Fruit fly (Drosophila melanogaster) whole organism, prepupa: ENCODE measurements around the gene Sdhaf3.

ENCODE experiments used
- Blimp-1 ChIP-seq: fragments of 200-800 bp; sonication (Bioruptor generic); optimal IDR thresholded peaks from 3 replicates; lab custom pipeline; 2017; ENCODE audit warnings: missing biosample characterization, missing genetic modification characterization, mild to moderate bottlenecking, moderate library complexity, missing genetic modification reagents
- CG16779 ChIP-seq: fragments of 200-800 bp; sonication (Bioruptor generic); optimal IDR thresholded peaks from 3 replicates; lab custom pipeline; 2017; ENCODE audit warnings: missing biosample characterization, mild to moderate bottlenecking, missing genetic modification characterization
- CG4318 ChIP-seq: fragments of 200-800 bp; sonication (Bioruptor generic); optimal IDR thresholded peaks from 3 replicates; lab custom pipeline; 2017; ENCODE audit warnings: missing biosample characterization, mild to moderate bottlenecking, missing genetic modification characterization
- CG6276 ChIP-seq: fragments of 200-800 bp; sonication (Bioruptor generic); optimal IDR thresholded peaks from 2 replicates; lab custom pipeline; 2017; ENCODE audit warnings: missing biosample characterization, mild to moderate bottlenecking, missing genetic modification characterization
- CG6854 ChIP-seq: fragments of 200-800 bp; sonication (Bioruptor generic); optimal IDR thresholded peaks from 2 replicates; lab custom pipeline; 2017; ENCODE audit warnings: missing biosample characterization, mild to moderate bottlenecking, missing genetic modification characterization
- CG7368 ChIP-seq: fragments of 200-800 bp; sonication (Bioruptor generic); optimal IDR thresholded peaks from 3 replicates; lab custom pipeline; 2016; ENCODE audit warnings: missing biosample characterization, missing genetic modification characterization
- dac ChIP-seq: fragments of 200-800 bp; sonication (Bioruptor generic); optimal IDR thresholded peaks from 2 replicates; lab custom pipeline; 2017; ENCODE audit warnings: missing biosample characterization, mild to moderate bottlenecking, missing genetic modification characterization
- pdm3 ChIP-seq: fragments of 200-800 bp; sonication (Bioruptor generic); optimal IDR thresholded peaks from 3 replicates; lab custom pipeline; 2016; ENCODE audit warnings: missing biosample characterization, missing genetic modification characterization

DNA sequence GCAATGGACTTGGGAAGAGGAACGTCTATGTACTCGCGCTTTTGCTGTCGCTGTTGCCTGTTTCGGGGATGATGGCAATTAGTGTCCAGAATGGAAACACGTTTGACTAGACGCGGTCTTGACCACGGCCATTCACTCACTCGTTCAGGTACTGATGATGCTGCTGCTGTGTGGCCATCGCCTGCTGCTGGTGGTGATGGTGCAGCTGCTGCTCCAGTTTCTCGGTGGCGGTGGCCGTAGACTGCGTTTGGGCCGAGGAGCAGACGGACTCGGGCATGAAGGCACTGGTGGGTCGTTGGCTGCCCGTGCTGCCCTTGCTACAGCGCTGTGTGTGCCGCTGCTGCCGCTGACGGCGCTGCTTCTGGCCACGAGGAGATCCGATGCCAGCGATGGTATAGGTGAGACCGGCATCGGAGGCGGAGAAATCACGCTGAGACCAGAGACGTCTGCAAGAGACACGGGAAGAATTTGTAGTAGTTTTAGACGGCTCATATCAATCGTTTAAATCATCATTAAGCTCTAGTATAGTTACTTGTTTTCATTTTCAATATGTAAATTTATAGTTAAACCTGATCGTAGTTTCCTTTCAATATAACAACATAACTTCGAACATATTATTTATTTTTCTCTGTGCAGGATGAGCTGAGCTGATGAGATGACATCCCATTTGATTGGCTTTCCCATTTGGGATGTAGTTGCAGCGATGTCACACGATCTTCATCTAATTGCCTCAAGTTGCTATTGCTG is 3.4 kb upstream of the Sdhaf3 start:
- no peak for TF ChIP-seq CG6854 (GFP tag; lab: Kevin White, UChicago)
- no peak for TF ChIP-seq Blimp-1 (GFP tag; lab: Kevin White, UChicago)
- TF ChIP-seq CG16779 (tag; lab: Kevin White, UChicago) = no peak
- no peak for TF ChIP-seq CG7368
- no peak for TF ChIP-seq CG4318
- TF ChIP-seq pdm3 (GFP tag; lab: Kevin White, UChicago) = no peak
- TF ChIP-seq CG6276 = peak; percentile 45
- no peak for TF ChIP-seq dac
